Worm (Caenorhabditis elegans) whole organism, young adult: ENCODE measurements around the gene Y54G11A.14.
A peak's percentile ranks its signal among the peaks of the same experiment; 100 is the strongest.

ENCODE experiments used
- B0035.1 ChIP-seq: sonication (generic microtip); optimal IDR thresholded peaks from 2 replicates; lab custom pipeline; 2016; ENCODE audit warnings: missing genetic modification characterization, mild to moderate bottlenecking, missing compliant biosample characterization, missing genotype, missing genetic modification reagents
- B0336.3 ChIP-seq: fragments of 200-800 bp; sonication (Bioruptor generic); IDR thresholded peaks from 2 replicates; pipeline ENCODE4 v1.3.6; 2022; ENCODE audit warnings: missing genetic modification characterization, missing compliant biosample characterization
- F33H1.4 ChIP-seq: fragments of 200-800 bp; sonication (Bioruptor generic); IDR thresholded peaks from 2 replicates; pipeline ENCODE4 v1.3.6; 2022; ENCODE audit warnings: missing genetic modification reagents, missing genetic modification characterization, missing compliant biosample characterization
- F37B4.10 ChIP-seq: fragments of 200-800 bp; sonication (Bioruptor generic); IDR thresholded peaks from 2 replicates; pipeline ENCODE4 v1.3.6; 2022; ENCODE audit warnings: missing genetic modification characterization, missing compliant biosample characterization
- F52B5.7 ChIP-seq: sonication (generic microtip); optimal IDR thresholded peaks from 2 replicates; lab custom pipeline; 2016; ENCODE audit warnings: mild to moderate bottlenecking, missing genetic modification characterization, missing compliant biosample characterization
- F57C9.4 ChIP-seq: sonication (generic microtip); optimal IDR thresholded peaks from 2 replicates; lab custom pipeline; 2017; ENCODE audit warnings: mild to moderate bottlenecking, missing genetic modification characterization, missing compliant biosample characterization
- K11D2.4 ChIP-seq: fragments of 200-800 bp; sonication (Bioruptor generic); IDR thresholded peaks from 2 replicates; pipeline ENCODE4 v1.3.6; 2022; ENCODE audit warnings: missing genetic modification reagents, missing genetic modification characterization, missing compliant biosample characterization
- K12H6.12 ChIP-seq: fragments of 200-800 bp; sonication (Bioruptor generic); optimal IDR thresholded peaks from 2 replicates; lab custom pipeline; 2018; ENCODE audit warnings: mild to moderate bottlenecking, missing genetic modification characterization, missing compliant biosample characterization
- T26A5.8 ChIP-seq: sonication (generic microtip); optimal IDR thresholded peaks from 2 replicates; lab custom pipeline; 2016; ENCODE audit warnings: missing genetic modification characterization, missing compliant biosample characterization
- Y53F4B.3 ChIP-seq: fragments of 200-800 bp; sonication (Bioruptor generic); IDR thresholded peaks from 2 replicates; pipeline ENCODE4 v1.3.6; 2022; ENCODE audit warnings: missing genetic modification reagents, missing genetic modification characterization, missing compliant biosample characterization
- Y95B8A.8 ChIP-seq: fragments of 200-800 bp; sonication (Bioruptor generic); IDR thresholded peaks from 2 replicates; pipeline ENCODE4 v1.3.6; 2022; ENCODE audit warnings: missing genetic modification reagents, missing genetic modification characterization, missing compliant biosample characterization
- aptf-3 ChIP-seq: fragments of 200-800 bp; sonication (Bioruptor generic); IDR thresholded peaks from 2 replicates; pipeline ENCODE4 v1.3.6; 2022; ENCODE audit warnings: missing genetic modification characterization, missing compliant biosample characterization
- athp-1 ChIP-seq: sonication (generic microtip); optimal IDR thresholded peaks from 2 replicates; lab custom pipeline; 2017; ENCODE audit warnings: mild to moderate bottlenecking, missing genetic modification characterization, missing compliant biosample characterization
- cebp-1 ChIP-seq, 2 experiments: fragments of 200-800 bp in 1 of 2; sonication (Bioruptor generic) in 1 of 2; sonication (generic microtip) in 1 of 2; IDR thresholded peaks in 1 of 2; optimal IDR thresholded peaks in 1 of 2; 2 replicates each; pipeline versions ENCODE4 v1.3.6 to Lab custom; 2017 to 2022; ENCODE audit warnings: missing compliant biosample characterization in 2 of 2, missing genetic modification characterization in 2 of 2, mild to moderate bottlenecking in 1 of 2, missing genetic modification reagents in 1 of 2, moderate library complexity in 1 of 2
- ceh-27 ChIP-seq: fragments of 200-800 bp; sonication (Bioruptor generic); optimal IDR thresholded peaks from 2 replicates; lab custom pipeline; 2018; ENCODE audit warnings: mild to moderate bottlenecking, missing genetic modification characterization, moderate library complexity, missing compliant biosample characterization
- ceh-79 ChIP-seq: sonication (generic microtip); optimal IDR thresholded peaks from 2 replicates; lab custom pipeline; 2017; ENCODE audit warnings: mild to moderate bottlenecking, missing genetic modification characterization, missing compliant biosample characterization
- ceh-91 ChIP-seq: fragments of 200-800 bp; sonication (Bioruptor generic); IDR thresholded peaks from 2 replicates; pipeline ENCODE4 v1.3.6; 2022; ENCODE audit warnings: missing genetic modification reagents, missing genetic modification characterization, missing compliant biosample characterization
- chd-7 ChIP-seq: sonication (generic microtip); optimal IDR thresholded peaks from 2 replicates; lab custom pipeline; 2016; ENCODE audit warnings: mild to moderate bottlenecking, missing genetic modification characterization, moderate library complexity, missing compliant biosample characterization
- dpff-1 ChIP-seq: sonication (generic microtip); optimal IDR thresholded peaks from 2 replicates; lab custom pipeline; 2017; ENCODE audit warnings: mild to moderate bottlenecking, missing genetic modification characterization, missing compliant biosample characterization
- dpl-1 ChIP-seq: fragments of 150-350 bp; optimal IDR thresholded peaks from 2 replicates; lab custom pipeline; 2014; ENCODE audit warnings: missing biosample characterization, missing genetic modification reagents, missing genetic modification characterization
- efl-1 ChIP-seq: fragments of 150-350 bp; optimal IDR thresholded peaks from 2 replicates; lab custom pipeline; 2014; ENCODE audit warnings: missing biosample characterization, missing genetic modification reagents, missing genetic modification characterization
- egl-44 ChIP-seq: fragments of 200-800 bp; sonication (Bioruptor generic); IDR thresholded peaks from 2 replicates; pipeline ENCODE4 v1.3.6; 2022; ENCODE audit warnings: missing genetic modification reagents, missing genetic modification characterization, missing compliant biosample characterization
- fkh-3 ChIP-seq: sonication (generic microtip); optimal IDR thresholded peaks from 2 replicates; lab custom pipeline; 2016; ENCODE audit warnings: mild to moderate bottlenecking, missing genetic modification characterization, missing compliant biosample characterization
- hlh-26 ChIP-seq: fragments of 200-800 bp; sonication (Bioruptor generic); conservative IDR thresholded peaks from 2 replicates; pipeline ENCODE4 v1.3.6; 2022; ENCODE audit warnings: missing genetic modification reagents, missing genetic modification characterization, missing compliant biosample characterization
- hrde-1 ChIP-seq: sonication (generic microtip); optimal IDR thresholded peaks from 2 replicates; lab custom pipeline; 2016; ENCODE audit warnings: missing genetic modification characterization, mild to moderate bottlenecking, missing compliant biosample characterization, moderate library complexity, missing genotype, missing genetic modification reagents, borderline replicate concordance
- hsf-1 ChIP-seq: fragments of 200-800 bp; sonication (Bioruptor generic); IDR thresholded peaks from 2 replicates; pipeline ENCODE4 v1.3.6; 2022; ENCODE audit warnings: missing genetic modification reagents, missing genetic modification characterization, missing compliant biosample characterization
- lag-1 ChIP-seq: fragments of 200-800 bp; sonication (Bioruptor generic); IDR thresholded peaks from 2 replicates; pipeline ENCODE4 v1.3.6; 2022; ENCODE audit warnings: missing genetic modification reagents, missing genetic modification characterization, missing compliant biosample characterization
- lin-40 ChIP-seq: sonication (generic microtip); optimal IDR thresholded peaks from 2 replicates; lab custom pipeline; 2016; ENCODE audit warnings: missing genetic modification characterization, mild to moderate bottlenecking, missing compliant biosample characterization, missing genotype, missing genetic modification reagents
- lin-54 ChIP-seq: fragments of 200-800 bp; sonication (Bioruptor generic); optimal IDR thresholded peaks from 2 replicates; lab custom pipeline; 2018; ENCODE audit warnings: mild to moderate bottlenecking, missing genetic modification characterization, missing compliant biosample characterization
- madf-10 ChIP-seq: sonication (generic microtip); optimal IDR thresholded peaks from 2 replicates; lab custom pipeline; 2016; ENCODE audit warnings: mild to moderate bottlenecking, missing genetic modification characterization, missing compliant biosample characterization
- madf-6 ChIP-seq: fragments of 200-800 bp; sonication (Bioruptor generic); IDR thresholded peaks from 2 replicates; pipeline ENCODE4 v1.3.6; 2022; ENCODE audit warnings: missing genetic modification reagents, missing genetic modification characterization, missing compliant biosample characterization
- madf-8 ChIP-seq: fragments of 200-800 bp; sonication (Bioruptor generic); conservative IDR thresholded peaks from 2 replicates; pipeline ENCODE4 v1.3.6; 2022; ENCODE audit warnings: missing genetic modification reagents, missing genetic modification characterization, missing compliant biosample characterization
- mcd-1 ChIP-seq: fragments of 200-800 bp; sonication (Bioruptor generic); IDR thresholded peaks from 2 replicates; pipeline ENCODE4 v1.3.6; 2022; ENCODE audit warnings: missing genetic modification reagents, missing genetic modification characterization, missing compliant biosample characterization
- mes-4 ChIP-seq: sonication (generic microtip); optimal IDR thresholded peaks from 2 replicates; lab custom pipeline; 2016; ENCODE audit warnings: missing genotype, missing genetic modification characterization, missing compliant biosample characterization
- nhr-120 ChIP-seq: fragments of 200-800 bp; sonication (Bioruptor generic); IDR thresholded peaks from 2 replicates; pipeline ENCODE4 v1.3.6; 2022; ENCODE audit warnings: missing genetic modification characterization, missing compliant biosample characterization
- nhr-80 ChIP-seq: sonication (generic microtip); optimal IDR thresholded peaks from 2 replicates; lab custom pipeline; 2016; ENCODE audit warnings: missing genetic modification characterization, missing compliant biosample characterization
- pha-4 ChIP-seq: fragments of 150-350 bp; sonication (generic microtip); optimal IDR thresholded peaks from 2 replicates; lab custom pipeline; 2014; ENCODE audit warnings: missing biosample characterization, missing genetic modification reagents, missing genetic modification characterization
- rcor-1 ChIP-seq: fragments of 200-800 bp; sonication (Bioruptor generic); IDR thresholded peaks from 2 replicates; pipeline ENCODE4 v1.3.6; 2022; ENCODE audit warnings: missing genetic modification reagents, missing genetic modification characterization, missing compliant biosample characterization
- rec-8 ChIP-seq, 2 experiments: sonication (generic microtip); optimal IDR thresholded peaks; 2 replicates each; lab custom pipeline; 2016; ENCODE audit warnings: mild to moderate bottlenecking in 2 of 2, missing genetic modification characterization in 2 of 2, missing genetic modification reagents in 2 of 2, missing genotype in 2 of 2, missing biosample characterization in 1 of 2, missing compliant biosample characterization in 1 of 2, moderate library complexity in 1 of 2
- repo-1 ChIP-seq: sonication (generic microtip); optimal IDR thresholded peaks from 2 replicates; lab custom pipeline; 2017; ENCODE audit warnings: mild to moderate bottlenecking, missing genetic modification characterization, missing compliant biosample characterization
- snpc-3.4 ChIP-seq: sonication (generic microtip); optimal IDR thresholded peaks from 2 replicates; lab custom pipeline; 2017; ENCODE audit warnings: missing genetic modification characterization, mild to moderate bottlenecking, missing compliant biosample characterization, antibody characterized with exemption, moderate library complexity, missing genotype, missing genetic modification reagents
- tlf-1 ChIP-seq: fragments of 200-800 bp; sonication (Bioruptor generic); optimal IDR thresholded peaks from 2 replicates; lab custom pipeline; 2018; ENCODE audit warnings: mild to moderate bottlenecking, missing genetic modification characterization, missing compliant biosample characterization
- zfh-2 ChIP-seq: fragments of 200-800 bp; sonication (Bioruptor generic); conservative IDR thresholded peaks from 2 replicates; pipeline ENCODE4 v1.3.6; 2022; ENCODE audit warnings: missing genetic modification reagents, missing genetic modification characterization, missing compliant biosample characterization
- ztf-22 ChIP-seq: fragments of 200-800 bp; sonication (Bioruptor generic); optimal IDR thresholded peaks from 2 replicates; lab custom pipeline; 2018; ENCODE audit warnings: mild to moderate bottlenecking, missing genetic modification characterization, moderate library complexity, missing compliant biosample characterization
- ztf-25 ChIP-seq: fragments of 200-800 bp; sonication (Bioruptor generic); IDR thresholded peaks from 2 replicates; pipeline ENCODE4 v1.3.6; 2022; ENCODE audit warnings: missing genetic modification reagents, missing genetic modification characterization, missing compliant biosample characterization
- ztf-26 ChIP-seq: sonication (generic microtip); optimal IDR thresholded peaks from 2 replicates; lab custom pipeline; 2017; ENCODE audit warnings: missing genetic modification characterization, missing compliant biosample characterization
- ztf-3 ChIP-seq: fragments of 200-800 bp; sonication (Bioruptor generic); optimal IDR thresholded peaks from 2 replicates; lab custom pipeline; 2018; ENCODE audit warnings: mild to moderate bottlenecking, missing genetic modification characterization, missing compliant biosample characterization

Y54G11A.14 gene

ce11 chrII:14350768-14351167 lies 32.8 kb downstream of the Y54G11A.14 start (continued):
- peak; percentile 63 for TF ChIP-seq chd-7 (tag; lab: Kevin White, UChicago)
- TF ChIP-seq F57C9.4 = peak; percentile 17
- no peak for TF ChIP-seq dpff-1 (tag; lab: Kevin White, UChicago)
- no peak for TF ChIP-seq rec-8 (tag; optimal IDR thresholded peaks at IDR 0.05; lab: Kevin White, UChicago)
- TF ChIP-seq K12H6.12 (tag; lab: Kevin White, UChicago) = no peak
- peak; percentile 30 for TF ChIP-seq lin-54 (GFP tag; lab: Kevin White, UChicago)
- no peak for TF ChIP-seq ceh-91 (GFP tag; lab: Robert Waterston, UW)
- no peak for TF ChIP-seq ztf-3
- no peak for TF ChIP-seq efl-1
- TF ChIP-seq egl-44 = 0 out of 2 replicates have a peak, but pooled peaks have one; percentile 41
- peak; percentile 6; the same call in 1 of the 2 replicates for TF ChIP-seq zfh-2 (GFP tag; lab: Robert Waterston, UW)
- peak; percentile 4 for TF ChIP-seq T26A5.8 (tag; lab: Kevin White, UChicago)
- peak; percentile 71 for TF ChIP-seq repo-1 (tag; lab: Kevin White, UChicago)
- peak; percentile 39 for TF ChIP-seq F52B5.7
- peak; percentile 75 for TF ChIP-seq hsf-1 (GFP tag; lab: Robert Waterston, UW)
- peak; percentile 55 for TF ChIP-seq rcor-1 (GFP tag; lab: Robert Waterston, UW)
- TF ChIP-seq madf-10 (tag; lab: Kevin White, UChicago) = no peak
- no peak for TF ChIP-seq cebp-1 (GFP tag; IDR thresholded peaks at IDR 0.05; lab: Robert Waterston, UW)
- TF ChIP-seq cebp-1 (tag; optimal IDR thresholded peaks at IDR 0.05; lab: Kevin White, UChicago) = peak; percentile 71
- TF ChIP-seq Y95B8A.8 = no peak; the same call in 1 of the 2 replicates

DNA sequence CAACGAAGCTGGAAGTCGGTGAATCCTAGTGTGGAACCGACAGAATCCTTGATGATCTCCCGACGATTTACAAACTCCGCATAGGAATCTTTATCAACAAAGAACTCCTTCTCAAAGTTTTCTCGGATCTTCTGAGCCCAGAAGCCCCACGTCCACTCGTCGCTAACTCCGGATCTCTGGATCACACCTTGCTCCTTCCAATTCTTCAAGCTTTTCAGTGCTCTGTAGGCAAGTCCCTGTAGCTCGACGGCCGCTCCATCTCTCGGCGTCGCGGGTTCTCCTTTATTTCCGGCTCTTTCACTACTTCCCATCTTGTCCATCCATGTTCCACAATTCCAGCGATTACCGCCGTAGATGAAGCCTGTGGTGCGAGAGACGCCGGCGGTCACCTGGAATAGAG lies 33.4 kb downstream of the Y54G11A.14 start:
- TF ChIP-seq lag-1 = no peak
- TF ChIP-seq madf-8 (GFP tag; lab: Robert Waterston, UW) = no peak
- TF ChIP-seq aptf-3 (GFP tag; lab: Robert Waterston, UW) = no peak
- TF ChIP-seq athp-1 (tag; lab: Kevin White, UChicago) = no peak
- no peak for TF ChIP-seq ztf-26 (tag; lab: Kevin White, UChicago)
- no peak for TF ChIP-seq repo-1 (tag; lab: Kevin White, UChicago)
- TF ChIP-seq snpc-3.4 = no peak
- TF ChIP-seq hrde-1 = no peak
- TF ChIP-seq Y53F4B.3 (GFP tag; lab: Robert Waterston, UW) = no peak
- no peak for TF ChIP-seq ceh-79
- no peak for TF ChIP-seq nhr-80 (tag; lab: Kevin White, UChicago)
- no peak for TF ChIP-seq K12H6.12 (tag; lab: Kevin White, UChicago)
- no peak for TF ChIP-seq ztf-22
- TF ChIP-seq tlf-1 = no peak
- TF ChIP-seq B0035.1 = no peak
- TF ChIP-seq dpff-1 (tag; lab: Kevin White, UChicago) = no peak
- TF ChIP-seq, all 124 proteins: peak for 0

ce11 chrII:14357936-14358416 lies 40.0 kb downstream of the Y54G11A.14 start, which contains the start of the genes agl-1 and pfs-2:
Gene agl-1, minus strand, starts transcription at chrII:14358113.
Gene pfs-2, plus strand, starts transcription at chrII:14358366.
- peak; percentile 50 for TF ChIP-seq madf-6 (GFP tag; lab: Robert Waterston, UW)
- TF ChIP-seq fkh-3 (tag; lab: Kevin White, UChicago) = no peak
- no peak for TF ChIP-seq dpff-1 (tag; lab: Kevin White, UChicago)
- peak; percentile 68 for TF ChIP-seq efl-1
- peak; percentile 54 for TF ChIP-seq lin-40 (tag; lab: Kevin White, UChicago)
- TF ChIP-seq lin-54 (GFP tag; lab: Kevin White, UChicago) = peak; percentile 78
- peak; percentile 29; the same call in 1 of the 2 replicates for TF ChIP-seq F33H1.4 (GFP tag; lab: Robert Waterston, UW)
- peak; percentile 34 for TF ChIP-seq dpl-1
- TF ChIP-seq nhr-120 = no peak
- TF ChIP-seq ztf-26 (tag; lab: Kevin White, UChicago) = no peak
- no peak for TF ChIP-seq B0336.3 (GFP tag; lab: Robert Waterston, UW)
- TF ChIP-seq ztf-25 (GFP tag; lab: Robert Waterston, UW) = no peak
- no peak for TF ChIP-seq pha-4
- no peak for TF ChIP-seq mes-4 (tag; lab: Kevin White, UChicago)
- no peak for TF ChIP-seq K11D2.4 (GFP tag; lab: Robert Waterston, UW)
- TF ChIP-seq ceh-27 (GFP tag; lab: Kevin White, UChicago) = peak; percentile 65
- TF ChIP-seq mcd-1 (GFP tag; lab: Robert Waterston, UW) = peak; percentile 67
- TF ChIP-seq F37B4.10 (GFP tag; lab: Robert Waterston, UW) = no peak
- TF ChIP-seq hlh-26 = no peak
